Worm (Caenorhabditis elegans): Measurements from ENCODE around the gene C49A9.6.

ce11 chrIV:6217066-6217465 is 6.3 kb downstream of the C49A9.6 start, which contains the start of gene C49A9.9:
- TF ChIP-seq Y67H2A.10 (GFP tag; conservative IDR thresholded peaks at IDR 0.05) (no peak), C17E4.6 (GFP tag; IDR thresholded peaks at IDR 0.05) (no peak), unc-62 (GFP tag; optimal IDR thresholded peaks at IDR 0.05) (no peak), mel-28 (tag; optimal IDR thresholded peaks at IDR 0.05; ENCODE audit: borderline replicate concordance) (no peak), hlh-26 (GFP tag; conservative IDR thresholded peaks at IDR 0.05) (no peak), B0035.1 (tag; optimal IDR thresholded peaks at IDR 0.05) (no peak), snpc-4 (GFP tag; optimal IDR thresholded peaks at IDR 0.05) (no peak), snpc-4 (tag; optimal IDR thresholded peaks at IDR 0.05) (no peak), repo-1 (tag; optimal IDR thresholded peaks at IDR 0.05) (no peak), nhr-27 (tag; optimal IDR thresholded peaks at IDR 0.05) (no peak), dpl-1 (GFP tag; optimal IDR thresholded peaks at IDR 0.05) (no peak), hmg-20 (GFP tag; IDR thresholded peaks at IDR 0.05) (no peak)

All from whole organism, young adult.